Worm (Caenorhabditis elegans): ENCODE data around the gene F26A1.9.
A peak's percentile ranks its signal among the peaks of the same experiment; 100 is the strongest.

The F26A1.9 gene

ce11 chrIII:4829440-4829839 lies at the start of gene F26A1.9:
Gene F26A1.9 (minus strand): TSS chrIII:4829540.
- TF ChIP-seq unc-62 (GFP tag; optimal IDR thresholded peaks at IDR 0.05), result no peak
- TF ChIP-seq nhr-71 (tag; optimal IDR thresholded peaks at IDR 0.05), result no peak
- TF ChIP-seq pax-3 (tag; optimal IDR thresholded peaks at IDR 0.05), result no peak
- no peak for TF ChIP-seq dsc-1 (tag; optimal IDR thresholded peaks at IDR 0.05)
- TF ChIP-seq ces-1 (GFP tag; optimal IDR thresholded peaks at IDR 0.05), result no peak
- no peak for TF ChIP-seq dpl-1 (GFP tag; optimal IDR thresholded peaks at IDR 0.05)
- TF ChIP-seq swsn-7 (tag; optimal IDR thresholded peaks at IDR 0.05), result no peak
- TF ChIP-seq nhr-237 (tag; optimal IDR thresholded peaks at IDR 0.05), result no peak
- no peak for TF ChIP-seq nhr-90 (tag; optimal IDR thresholded peaks at IDR 0.05; ENCODE audit: poor library complexity)
- TF ChIP-seq ets-5 (GFP tag; IDR thresholded peaks at IDR 0.05), result no peak
- no peak for TF ChIP-seq lin-35 (GFP tag; optimal IDR thresholded peaks at IDR 0.05)
- no peak for TF ChIP-seq aly-2 (tag; optimal IDR thresholded peaks at IDR 0.05)
- TF ChIP-seq unc-30 (tag; optimal IDR thresholded peaks at IDR 0.05), result no peak
- TF ChIP-seq F16B12.6 (tag; optimal IDR thresholded peaks at IDR 0.05), result no peak
- no peak for TF ChIP-seq elt-3 (tag; optimal IDR thresholded peaks at IDR 0.05)
- TF ChIP-seq fkh-10 (GFP tag; optimal IDR thresholded peaks at IDR 0.05), result no peak
- TF ChIP-seq xbp-1 (tag; optimal IDR thresholded peaks at IDR 0.05), result no peak

- peak; percentile 51 for TF ChIP-seq lin-15B (tag; optimal IDR thresholded peaks at IDR 0.05)
- TF ChIP-seq elt-3 (tag; optimal IDR thresholded peaks at IDR 0.05), result no peak
- peak in 2 of 3 experiments; percentile 2 to 30 for TF ChIP-seq ceh-82 (tag; optimal IDR thresholded peaks at IDR 0.05)
- peak; percentile 41 for TF ChIP-seq rnt-1 (tag; optimal IDR thresholded peaks at IDR 0.05)
- no peak for TF ChIP-seq lir-3 (tag; optimal IDR thresholded peaks at IDR 0.05; ENCODE audit: poor library complexity)
- peak; percentile 48 for TF ChIP-seq nhr-47 (tag; optimal IDR thresholded peaks at IDR 0.05)
- peak; percentile 51 for TF ChIP-seq nhr-71 (tag; optimal IDR thresholded peaks at IDR 0.05)
- peak; percentile 16 for TF ChIP-seq fkh-8 (tag; optimal IDR thresholded peaks at IDR 0.05)
- no peak for TF ChIP-seq nhr-77 (tag; optimal IDR thresholded peaks at IDR 0.05)
- no peak for TF ChIP-seq egl-27 (tag; optimal IDR thresholded peaks at IDR 0.05)
- TF ChIP-seq lin-39 (tag; optimal IDR thresholded peaks at IDR 0.05), result no peak
- no peak for TF ChIP-seq ceh-90 (tag; optimal IDR thresholded peaks at IDR 0.05)
- peak; percentile 36 for TF ChIP-seq nhr-20 (tag; optimal IDR thresholded peaks at IDR 0.05)
- TF ChIP-seq tbx-2 (tag; optimal IDR thresholded peaks at IDR 0.05), result peak; percentile 27
- peak; percentile 36 for TF ChIP-seq xbp-1 (tag; optimal IDR thresholded peaks at IDR 0.05)
- peak; percentile 38 for TF ChIP-seq fos-1 (tag; optimal IDR thresholded peaks at IDR 0.05)
- TF ChIP-seq swsn-7 (tag; optimal IDR thresholded peaks at IDR 0.05), result peak; percentile 23
- peak; percentile 85 to 94 for TF ChIP-seq lin-35 (GFP tag; optimal IDR thresholded peaks at IDR 0.05)
- no peak for TF ChIP-seq nhr-84 (tag; optimal IDR thresholded peaks at IDR 0.05)
- no peak for TF ChIP-seq hpl-2 (GFP tag; optimal IDR thresholded peaks at IDR 0.05)
- TF ChIP-seq grh-1 (GFP tag; IDR thresholded peaks at IDR 0.05), result no peak
- peak; percentile 5 for TF ChIP-seq C04F5.9 (tag; optimal IDR thresholded peaks at IDR 0.05)
- peak; percentile 90 to 96 for TF ChIP-seq efl-1 (optimal IDR thresholded peaks at IDR 0.05)
- peak; percentile 90 to 99 for TF ChIP-seq efl-1 (GFP tag; optimal IDR thresholded peaks at IDR 0.05 in 1 of 2)
- TF ChIP-seq ceh-88 (GFP tag; IDR thresholded peaks at IDR 0.05), result no peak
- TF ChIP-seq ces-1 (GFP tag; optimal IDR thresholded peaks at IDR 0.05), result no peak
- no peak for TF ChIP-seq Y116A8C.19 (tag; optimal IDR thresholded peaks at IDR 0.05; ENCODE audit: borderline replicate concordance)
- TF ChIP-seq dpl-1 (GFP tag; optimal IDR thresholded peaks at IDR 0.05), result peak; percentile 84 to 92 (median 89)
- TF ChIP-seq mep-1 (tag; optimal IDR thresholded peaks at IDR 0.05), result peak; percentile 39
- no peak for TF ChIP-seq efl-3 (GFP tag; optimal IDR thresholded peaks at IDR 0.05)
- peak; percentile 46 for TF ChIP-seq blmp-1 (tag; optimal IDR thresholded peaks at IDR 0.05)
- no peak for TF ChIP-seq ztf-4 (tag; optimal IDR thresholded peaks at IDR 0.05)
- no peak for TF ChIP-seq nhr-85 (tag)
- TF ChIP-seq lin-14 (GFP tag; optimal IDR thresholded peaks at IDR 0.05), result peak; percentile 18
- peak; percentile 42 to 73 for TF ChIP-seq lsy-2 (tag; optimal IDR thresholded peaks at IDR 0.05)
- TF ChIP-seq dsc-1 (tag; optimal IDR thresholded peaks at IDR 0.05), result no peak
- no peak for TF ChIP-seq unc-98 (GFP tag; IDR thresholded peaks at IDR 0.05)
- peak; percentile 57 for TF ChIP-seq C16A3.4 (tag; optimal IDR thresholded peaks at IDR 0.05)
- peak; percentile 69 for TF ChIP-seq skn-1 (tag; optimal IDR thresholded peaks at IDR 0.05)
- no peak for TF ChIP-seq ztf-11 (tag; optimal IDR thresholded peaks at IDR 0.05)
- no peak for TF ChIP-seq elt-2 (tag; optimal IDR thresholded peaks at IDR 0.05)
- peak; percentile 4 for TF ChIP-seq F16B12.6 (tag; optimal IDR thresholded peaks at IDR 0.05)
- TF ChIP-seq nhr-19 (GFP tag; conservative IDR thresholded peaks at IDR 0.05), result peak; percentile 20; the same call in 1 of the 2 replicates
Measured at ce11 chrIII:4878281-4878680, 48.9 kb upstream of the F26A1.9 start, which contains the start of the genes tost-1 and arx-6. Gene tost-1 (minus strand): TSS chrIII:4878311. Gene arx-6 (plus strand): TSS chrIII:4878658.

Measured in whole organism, L1 larva.